Worm (Caenorhabditis elegans) whole organism, late embryonic: Measurements from ENCODE around the gene T13C5.6.

ENCODE experiments used
- ama-1 ChIP-seq: fragments of 150-350 bp; optimal IDR thresholded peaks from 2 replicates; lab custom pipeline; 2014
- ceh-2 ChIP-seq: sonication (generic microtip); optimal IDR thresholded peaks from 2 replicates; lab custom pipeline; 2016; ENCODE audit warnings: missing genotype, missing genetic modification characterization, missing compliant biosample characterization
- ceh-34 ChIP-seq: sonication (generic microtip); optimal IDR thresholded peaks from 2 replicates; lab custom pipeline; 2016; ENCODE audit warnings: mild to moderate bottlenecking, missing genetic modification characterization, missing compliant biosample characterization
- ceh-45 ChIP-seq: fragments of 200-800 bp; sonication (Bioruptor generic); IDR thresholded peaks from 2 replicates; pipeline ENCODE4 v1.3.6; 2022; ENCODE audit warnings: missing genetic modification reagents, missing genetic modification characterization, missing compliant biosample characterization
- ceh-9 ChIP-seq: sonication (generic microtip); optimal IDR thresholded peaks from 2 replicates; lab custom pipeline; 2016; ENCODE audit warnings: mild to moderate bottlenecking, missing genetic modification characterization, inconsistent platforms, missing compliant biosample characterization
- hlh-8 ChIP-seq: sonication (generic microtip); optimal IDR thresholded peaks from 2 replicates; lab custom pipeline; 2016; ENCODE audit warnings: missing genotype, missing genetic modification characterization, missing compliant biosample characterization
- lin-11 ChIP-seq: fragments of 200-800 bp; sonication (Bioruptor generic); optimal IDR thresholded peaks from 2 replicates; lab custom pipeline; 2018; ENCODE audit warnings: mild to moderate bottlenecking, missing genetic modification characterization, missing compliant biosample characterization
- nfya-1 ChIP-seq: sonication (generic microtip); optimal IDR thresholded peaks from 2 replicates; lab custom pipeline; 2017; ENCODE audit warnings: missing genetic modification characterization, mild to moderate bottlenecking, missing compliant biosample characterization, antibody characterized with exemption, moderate library complexity
- nhr-11 ChIP-seq: fragments of 150-350 bp; optimal IDR thresholded peaks from 2 replicates; lab custom pipeline; 2014; ENCODE audit warnings: missing biosample characterization, missing genetic modification characterization
- odd-2 ChIP-seq: sonication (generic microtip); optimal IDR thresholded peaks from 2 replicates; lab custom pipeline; 2017; ENCODE audit warnings: antibody characterized with exemption, mild to moderate bottlenecking, missing genetic modification characterization, missing compliant biosample characterization
- pag-3 ChIP-seq: sonication (generic microtip); optimal IDR thresholded peaks from 2 replicates; lab custom pipeline; 2016; ENCODE audit warnings: missing compliant biosample characterization, missing genetic modification characterization, borderline replicate concordance
- pros-1 ChIP-seq: fragments of 150-350 bp; optimal IDR thresholded peaks from 2 replicates; lab custom pipeline; 2014; ENCODE audit warnings: missing biosample characterization, missing genetic modification reagents, missing genetic modification characterization
- unc-42 ChIP-seq: sonication (generic microtip); optimal IDR thresholded peaks from 2 replicates; lab custom pipeline; 2016; ENCODE audit warnings: missing genotype, missing genetic modification characterization, missing compliant biosample characterization

- TF ChIP-seq odd-2 (tag; lab: Kevin White, UChicago): no peak
- TF ChIP-seq hlh-8 (tag; lab: Kevin White, UChicago): no peak
- no peak for TF ChIP-seq nfya-1 (tag; lab: Kevin White, UChicago)
- TF ChIP-seq nhr-11 (tag; lab: Kevin White, UChicago): no peak
- TF ChIP-seq unc-42 (tag; lab: Kevin White, UChicago): no peak
- no peak for TF ChIP-seq ceh-9 (tag; lab: Kevin White, UChicago)
- no peak for TF ChIP-seq ceh-34 (tag; lab: Kevin White, UChicago)
- no peak for TF ChIP-seq lin-11 (tag; lab: Kevin White, UChicago)
- no peak for TF ChIP-seq ceh-45 (GFP tag; lab: Robert Waterston, UW)
- no peak for TF ChIP-seq ceh-2 (tag; lab: Kevin White, UChicago)
- TF ChIP-seq ama-1 (lab: Kevin White, UChicago): no peak
- no peak for TF ChIP-seq pros-1
- no peak for TF ChIP-seq pag-3
These were observed 22.8 kb downstream of the T13C5.6 start, which contains the start of gene T13C5.2 for ce11 chrX:6184709-6185108.
